Worm (Caenorhabditis elegans): Measurements from ENCODE around the gene C04A11.2.

C04A11.2 gene

DNA sequence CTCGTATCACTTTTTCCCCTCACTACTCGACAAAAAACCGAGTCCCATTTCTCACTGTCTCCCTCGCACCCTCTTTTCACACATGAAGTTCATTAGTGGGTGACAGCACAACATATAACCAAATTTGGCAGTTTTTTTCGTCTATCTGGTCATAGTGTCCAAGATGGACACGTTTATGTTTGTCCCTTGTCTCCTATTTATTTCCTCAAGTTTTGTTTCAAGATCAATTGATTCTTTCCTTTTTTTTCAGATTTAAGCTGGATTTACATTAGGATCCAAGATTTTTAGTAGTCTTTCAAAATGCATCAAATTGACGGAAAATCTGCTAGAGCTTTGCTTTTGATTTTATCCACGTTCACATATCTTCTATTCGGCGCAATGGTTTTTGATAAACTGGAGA lies 29.1 kb downstream of the C04A11.2 start, which contains the start of gene twk-20:
twk-20 (plus strand) TSS at position 301 of the 400 bp plus-strand sequence.
- no peak for TF ChIP-seq F13H6.1 (tag; optimal IDR thresholded peaks at IDR 0.05)
- TF ChIP-seq ahr-1 (tag; optimal IDR thresholded peaks at IDR 0.05): no peak
- TF ChIP-seq sox-4 (tag; optimal IDR thresholded peaks at IDR 0.05): no peak
- no peak for TF ChIP-seq ceh-24 (tag; optimal IDR thresholded peaks at IDR 0.05)
- no peak for TF ChIP-seq npax-4 (tag; optimal IDR thresholded peaks at IDR 0.05)
- TF ChIP-seq ceh-19 (GFP tag; optimal IDR thresholded peaks at IDR 0.05): no peak

ce11 chrX:13638351-13638958 lies 30.2 kb downstream of the C04A11.2 start:
- TF ChIP-seq pax-1 (tag; optimal IDR thresholded peaks at IDR 0.05) (no peak), che-1 (tag; optimal IDR thresholded peaks at IDR 0.05) (no peak), sox-2 (GFP tag; IDR thresholded peaks at IDR 0.05) (no peak), ceh-31 (tag; optimal IDR thresholded peaks at IDR 0.05) (no peak), rnt-1 (tag; optimal IDR thresholded peaks at IDR 0.05) (peak; percentile 3), ceh-2 (tag; optimal IDR thresholded peaks at IDR 0.05) (no peak), ceh-18 (tag; optimal IDR thresholded peaks at IDR 0.05) (peak; percentile 43), ceh-45 (GFP tag; IDR thresholded peaks at IDR 0.05) (no peak), ceh-14 (tag; optimal IDR thresholded peaks at IDR 0.05) (no peak)

DNA sequence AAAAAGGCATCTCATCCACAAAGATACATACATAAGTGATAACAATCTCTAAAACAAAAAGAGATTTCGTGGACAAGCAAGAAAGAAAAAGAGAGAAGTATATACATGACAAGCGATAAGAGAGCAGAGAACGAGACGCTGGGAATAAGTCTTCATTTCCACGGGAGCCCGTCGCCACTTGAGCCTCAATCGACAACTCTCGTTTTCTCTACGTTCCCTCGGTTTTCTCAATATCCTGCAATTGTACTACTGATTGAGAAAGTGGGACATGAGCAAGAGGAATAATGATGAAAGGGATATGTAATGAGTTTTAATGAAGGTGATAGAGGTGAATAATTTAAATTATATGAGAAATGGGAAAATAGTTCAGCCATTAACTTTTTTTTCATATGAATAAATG lies 31.1 kb downstream of the C04A11.2 start:
- TF ChIP-seq ceh-45 (GFP tag; IDR thresholded peaks at IDR 0.05) (no peak), lin-11 (tag; optimal IDR thresholded peaks at IDR 0.05) (no peak), unc-55 (GFP tag; optimal IDR thresholded peaks at IDR 0.05) (peak; percentile 50), nfya-1 (tag; optimal IDR thresholded peaks at IDR 0.05) (no peak), ceh-18 (tag; optimal IDR thresholded peaks at IDR 0.05) (peak; percentile 27)

DNA sequence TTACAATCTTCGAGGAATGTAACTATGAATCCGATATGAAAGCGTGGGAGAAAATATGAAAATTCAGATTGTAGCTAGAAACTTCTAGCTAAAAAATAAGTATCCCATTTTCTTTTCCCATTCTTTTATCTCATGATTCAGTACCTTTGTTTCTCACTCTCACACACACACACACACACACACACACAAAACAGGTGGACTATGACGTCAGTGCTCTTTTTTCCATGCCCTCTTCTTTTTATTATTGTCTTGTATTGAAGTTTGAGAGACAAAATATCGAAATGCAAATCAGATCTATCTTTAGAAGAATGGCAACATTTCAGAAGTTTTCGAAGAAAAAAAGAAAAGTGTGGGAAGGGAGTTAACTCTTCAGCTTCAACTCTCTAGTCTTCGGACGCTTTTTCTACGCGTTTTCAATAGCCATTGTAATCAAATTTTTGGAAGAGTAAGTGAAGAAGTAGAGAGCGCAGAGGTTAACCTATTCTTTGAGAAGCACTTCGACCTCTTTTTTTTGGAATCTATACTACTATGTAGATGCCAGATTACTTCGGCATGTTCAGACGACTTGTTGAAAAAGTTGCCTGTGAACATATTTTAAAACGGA lies 34.6 kb downstream of the C04A11.2 start:
- TF ChIP-seq unc-42 (tag; optimal IDR thresholded peaks at IDR 0.05) (peak; percentile 79), F13H6.1 (tag; optimal IDR thresholded peaks at IDR 0.05) (no peak), fkh-10 (GFP tag; optimal IDR thresholded peaks at IDR 0.05) (no peak), ceh-45 (GFP tag; IDR thresholded peaks at IDR 0.05) (no peak)

DNA sequence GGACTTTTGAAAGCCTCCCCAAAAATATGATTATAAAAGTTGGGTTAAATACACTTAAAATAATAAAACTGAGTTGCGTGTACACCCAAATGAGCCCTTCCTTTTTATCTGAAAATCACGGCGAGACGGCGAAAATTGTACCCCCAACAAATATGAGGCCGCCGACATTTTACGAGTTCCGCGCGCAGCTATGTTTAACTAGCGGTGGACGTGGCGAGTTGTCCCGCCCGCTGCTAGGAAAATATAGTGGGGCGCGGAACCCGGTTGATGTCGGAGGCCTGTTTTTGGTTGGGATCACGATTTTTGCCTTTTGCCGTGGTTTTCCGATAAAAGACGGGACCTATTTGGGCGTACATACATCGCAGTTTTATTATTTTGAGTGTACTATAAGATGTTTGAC lies 35.6 kb downstream of the C04A11.2 start:
- TF ChIP-seq ceh-6 (GFP tag; optimal IDR thresholded peaks at IDR 0.05): no peak
- no peak for TF ChIP-seq C38D4.7 (GFP tag; optimal IDR thresholded peaks at IDR 0.05)
- no peak for TF ChIP-seq F13H6.1 (tag; optimal IDR thresholded peaks at IDR 0.05)
- no peak for TF ChIP-seq nhr-11 (tag; optimal IDR thresholded peaks at IDR 0.05)
- no peak for TF ChIP-seq tbx-2 (tag; optimal IDR thresholded peaks at IDR 0.05)
- TF ChIP-seq pros-1 (tag; optimal IDR thresholded peaks at IDR 0.05): no peak
- TF ChIP-seq npax-4 (tag; optimal IDR thresholded peaks at IDR 0.05): no peak
- TF ChIP-seq ceh-24 (tag; optimal IDR thresholded peaks at IDR 0.05): no peak
- no peak for TF ChIP-seq sox-2 (GFP tag; IDR thresholded peaks at IDR 0.05)
- no peak for TF ChIP-seq ceh-30 (tag; optimal IDR thresholded peaks at IDR 0.05)
- TF ChIP-seq pqm-1 (tag; optimal IDR thresholded peaks at IDR 0.05): no peak
- TF ChIP-seq ceh-19 (GFP tag; optimal IDR thresholded peaks at IDR 0.05): no peak
- TF ChIP-seq fax-1 (tag; optimal IDR thresholded peaks at IDR 0.05): no peak
- no peak for TF ChIP-seq sox-4 (tag; optimal IDR thresholded peaks at IDR 0.05)
- no peak for TF ChIP-seq dve-1 (tag; optimal IDR thresholded peaks at IDR 0.05)
- TF ChIP-seq mec-3 (tag; optimal IDR thresholded peaks at IDR 0.05; ENCODE audit: borderline replicate concordance): no peak
- no peak for TF ChIP-seq madf-2 (tag; optimal IDR thresholded peaks at IDR 0.05)
- TF ChIP-seq ceh-18 (tag; optimal IDR thresholded peaks at IDR 0.05): no peak
- TF ChIP-seq ceh-9 (tag; optimal IDR thresholded peaks at IDR 0.05): no peak
- no peak for TF ChIP-seq unc-55 (GFP tag; optimal IDR thresholded peaks at IDR 0.05)
